Fruit fly (Drosophila melanogaster): ENCODE results near the gene Mst36Fa.

Gene Mst36Fa

DNA sequence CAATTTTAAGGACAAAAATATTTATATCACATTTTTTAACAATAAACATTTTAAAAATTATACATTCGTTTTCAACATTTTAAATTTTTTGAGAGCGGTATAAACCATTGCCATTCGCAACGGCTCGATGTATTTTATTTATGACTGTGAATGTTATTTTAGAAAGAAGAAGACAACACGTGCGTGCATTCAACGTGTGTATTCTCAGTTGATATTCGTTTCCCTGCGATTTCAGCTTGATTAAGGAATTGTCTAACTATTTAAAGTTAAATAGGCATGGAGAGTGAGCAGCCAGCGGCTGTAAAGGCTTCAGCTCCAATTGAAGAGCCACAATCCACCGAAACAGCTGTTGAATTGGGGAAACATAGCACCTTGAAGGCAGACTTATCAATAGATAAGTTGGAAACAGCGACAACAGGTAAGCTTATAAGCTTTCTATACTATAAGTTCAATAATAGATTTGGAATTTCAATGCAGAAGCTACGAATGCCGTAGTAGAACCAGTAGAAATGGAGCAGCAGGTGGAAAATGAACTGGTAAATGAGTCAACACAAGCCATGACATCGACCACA is 21.8 kb upstream of the Mst36Fa start, which contains the start of gene CG10341 (continued):
- TF ChIP-seq CG17829 (tag; optimal IDR thresholded peaks at IDR 0.05), result peak; percentile 16
- peak; percentile 83 for TF ChIP-seq MESR4 (GFP tag; optimal IDR thresholded peaks at IDR 0.05)
- no peak for TF ChIP-seq cas (GFP tag; IDR thresholded peaks at IDR 0.05)
- TF ChIP-seq sug (tag; optimal IDR thresholded peaks at IDR 0.05), result peak; percentile 52
- TF ChIP-seq Hey (tag; optimal IDR thresholded peaks at IDR 0.05), result peak; percentile 29
- no peak for TF ChIP-seq Nf-YB (GFP tag; optimal IDR thresholded peaks at IDR 0.05)
- peak; percentile 34 for TF ChIP-seq CG4617 (GFP tag; optimal IDR thresholded peaks at IDR 0.05; ENCODE audit: borderline replicate concordance)
- TF ChIP-seq phol (tag; optimal IDR thresholded peaks at IDR 0.05), result peak; percentile 12
- TF ChIP-seq HmgZ (tag; optimal IDR thresholded peaks at IDR 0.05), result peak; percentile 14
- TF ChIP-seq Pdp1 (GFP tag; optimal IDR thresholded peaks at IDR 0.05), result peak in 1 of 2 experiments; percentile 3
- peak; percentile 7 for TF ChIP-seq CG1603 (tag; optimal IDR thresholded peaks at IDR 0.05)
- TF ChIP-seq Max (GFP tag; optimal IDR thresholded peaks at IDR 0.05), result peak; percentile 84
- TF ChIP-seq trem (tag; optimal IDR thresholded peaks at IDR 0.05), result peak; percentile 15
- TF ChIP-seq stwl (tag; optimal IDR thresholded peaks at IDR 0.05), result peak; percentile 24
- no peak for TF ChIP-seq gro (GFP tag; optimal IDR thresholded peaks at IDR 0.05)
- TF ChIP-seq CG10267 (tag; optimal IDR thresholded peaks at IDR 0.05), result peak; percentile 8
- peak; percentile 9 for TF ChIP-seq CG2116 (GFP tag; optimal IDR thresholded peaks at IDR 0.05)
- TF ChIP-seq row (GFP tag; IDR thresholded peaks at IDR 0.05), result peak; percentile 31; the same call in 1 of the 3 replicates
- TF ChIP-seq YL-1 (GFP tag; optimal IDR thresholded peaks at IDR 0.05), result peak; percentile 75

DNA sequence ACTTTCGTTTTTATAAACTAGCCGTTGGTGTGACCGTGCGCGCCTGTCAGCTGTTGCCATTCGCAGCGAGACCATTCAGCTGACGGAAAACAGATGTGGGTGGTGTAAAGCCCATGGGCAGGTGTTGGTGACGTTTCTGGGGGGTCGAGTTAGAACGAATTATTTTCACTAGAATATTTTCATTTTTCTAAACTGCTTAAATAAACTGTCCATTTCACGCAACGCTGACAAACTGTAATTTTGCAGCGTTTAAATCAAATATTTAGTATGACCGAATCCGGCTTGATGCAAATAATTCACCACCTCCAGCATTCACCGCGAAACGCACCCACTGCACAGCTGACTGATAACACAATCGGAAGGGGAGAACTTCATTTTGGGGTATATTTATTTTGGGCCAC is 18.6 kb upstream of the Mst36Fa start, which contains the start of the genes CG10383 and CG10338:
TSS of gene CG10383 (minus strand) at position 199 of the 401 bp plus-strand sequence.
TSS of gene CG10338 (plus strand) at position 261 of the 401 bp plus-strand sequence.
- TF ChIP-seq Trl (optimal IDR thresholded peaks at IDR 0.05), result no peak
- TF ChIP-seq Trl (GFP tag; optimal IDR thresholded peaks at IDR 0.05), result peak; percentile 94
- TF ChIP-seq CG11085 (GFP tag; IDR thresholded peaks at IDR 0.05), result peak; percentile 83
- peak; percentile 94 for TF ChIP-seq vvl (GFP tag; IDR thresholded peaks at IDR 0.05)
- TF ChIP-seq sens-2 (GFP tag; IDR thresholded peaks at IDR 0.05), result peak; percentile 70; the same call in 1 of the 2 replicates
- peak; percentile 53 for TF ChIP-seq CG4360 (GFP tag; IDR thresholded peaks at IDR 0.05)
- peak; percentile 92 for TF ChIP-seq stc (GFP tag; IDR thresholded peaks at IDR 0.05)
- peak; percentile 41 for TF ChIP-seq Sox100B (GFP tag; optimal IDR thresholded peaks at IDR 0.05)
- peak; percentile 93 for TF ChIP-seq Xbp1 (GFP tag; optimal IDR thresholded peaks at IDR 0.05)
- peak; percentile 75 for TF ChIP-seq hkb (optimal IDR thresholded peaks at IDR 0.05)
- TF ChIP-seq hkb (GFP tag; IDR thresholded peaks at IDR 0.05), result peak; percentile 90
- TF ChIP-seq sisA (GFP tag; IDR thresholded peaks at IDR 0.05), result peak; percentile 88
- peak; percentile 26 for TF ChIP-seq CG17802 (tag; optimal IDR thresholded peaks at IDR 0.05)
- TF ChIP-seq CG3847 (GFP tag; IDR thresholded peaks at IDR 0.05), result peak; percentile 86
- TF ChIP-seq BEAF-32 (GFP tag; optimal IDR thresholded peaks at IDR 0.05), result peak; percentile 49
- peak; percentile 84 for TF ChIP-seq CG7372 (GFP tag; IDR thresholded peaks at IDR 0.05)
- TF ChIP-seq CG7987 (GFP tag; optimal IDR thresholded peaks at IDR 0.05), result peak; percentile 41
- TF ChIP-seq sc (optimal IDR thresholded peaks at IDR 0.05), result no peak
- TF ChIP-seq sc (GFP tag; optimal IDR thresholded peaks at IDR 0.05), result peak; percentile 33
- no peak for TF ChIP-seq z (GFP tag; IDR thresholded peaks at IDR 0.05)
- TF ChIP-seq CG42726 (GFP tag; IDR thresholded peaks at IDR 0.05; ENCODE audit: partially characterized antibody), result peak; percentile 38; the same call in 1 of the 2 replicates
- peak; percentile 94 for TF ChIP-seq lab (GFP tag; optimal IDR thresholded peaks at IDR 0.05)
- peak; percentile 54; the same call in 1 of the 2 replicates for TF ChIP-seq CG8765 (GFP tag; IDR thresholded peaks at IDR 0.05)
- TF ChIP-seq CG18619 (GFP tag; optimal IDR thresholded peaks at IDR 0.05), result peak; percentile 70
- TF ChIP-seq bigmax (GFP tag; optimal IDR thresholded peaks at IDR 0.05), result no peak
- no peak for TF ChIP-seq Dip2 (GFP tag; IDR thresholded peaks at IDR 0.05)
- TF ChIP-seq zen2 (GFP tag; IDR thresholded peaks at IDR 0.05; ENCODE audit: partially characterized antibody), result no peak
- peak; percentile 95 for TF ChIP-seq ken (GFP tag; IDR thresholded peaks at IDR 0.05)
- TF ChIP-seq CG12155 (GFP tag; optimal IDR thresholded peaks at IDR 0.05), result peak; percentile 92
- TF ChIP-seq CG8281 (tag; optimal IDR thresholded peaks at IDR 0.05), result peak; percentile 42
- peak; percentile 90 for TF ChIP-seq Rx (GFP tag; IDR thresholded peaks at IDR 0.05)
- no peak for TF ChIP-seq Kr (GFP tag; optimal IDR thresholded peaks at IDR 0.05)

Measured in whole organism, embryonic.